Fruit fly (Drosophila melanogaster): Measurements from ENCODE around the gene lmgA.

- TF ChIP-seq CTCF (optimal IDR thresholded peaks at IDR 0.05) (no peak), CG8478 (optimal IDR thresholded peaks at IDR 0.05) (no peak)
Observed at dm6 chr2L:8545393-8546100, 17.1 kb upstream of the lmgA start.

All from S2 (cell line).